Worm (Caenorhabditis elegans): ENCODE data around the gene F11G11.5.

ce11 chrII:4866045-4866444 lies 8.3 kb downstream of the F11G11.5 start:
- TF ChIP-seq snpc-4 (tag; optimal IDR thresholded peaks at IDR 0.05): no peak
- TF ChIP-seq unc-62 (GFP tag; optimal IDR thresholded peaks at IDR 0.05): no peak
- no peak for TF ChIP-seq efl-3 (GFP tag; optimal IDR thresholded peaks at IDR 0.05)
- peak; percentile 63 for TF ChIP-seq ama-1 (optimal IDR thresholded peaks at IDR 0.05)
- TF ChIP-seq zag-1 (tag; optimal IDR thresholded peaks at IDR 0.05): no peak
- TF ChIP-seq unc-86 (tag; optimal IDR thresholded peaks at IDR 0.05): no peak
- TF ChIP-seq efl-1 (optimal IDR thresholded peaks at IDR 0.05): no peak
- no peak for TF ChIP-seq efl-1 (GFP tag; optimal IDR thresholded peaks at IDR 0.05 in 1 of 2)
- no peak for TF ChIP-seq zip-4 (GFP tag; optimal IDR thresholded peaks at IDR 0.05)
